Fruit fly (Drosophila melanogaster) whole organism, wandering third instar larva: ENCODE data around the gene CG5727.

Source experiments
- Dfd ChIP-seq: fragments of >200 bp; optimal IDR thresholded peaks from 2 replicates; lab custom pipeline; 2017; ENCODE audit warnings: missing biosample characterization, missing genetic modification characterization
- Jra ChIP-seq: sonication (Bioruptor generic); optimal IDR thresholded peaks from 2 replicates; lab custom pipeline; 2016; ENCODE audit warnings: missing biosample characterization, missing genetic modification characterization
- Mio ChIP-seq: sonication (Bioruptor generic); optimal IDR thresholded peaks from 2 replicates; lab custom pipeline; 2016; ENCODE audit warnings: missing biosample characterization, missing genetic modification characterization
- Myc ChIP-seq: fragments of >200 bp; optimal IDR thresholded peaks from 2 replicates; lab custom pipeline; 2017
- OdsH ChIP-seq: fragments of 200-800 bp; sonication (Bioruptor generic); optimal IDR thresholded peaks from 2 replicates; lab custom pipeline; 2016; ENCODE audit warnings: missing biosample characterization, mild to moderate bottlenecking, missing genetic modification characterization
- br ChIP-seq: fragments of 200-800 bp; sonication (Bioruptor generic); optimal IDR thresholded peaks from 2 replicates; lab custom pipeline; 2016; ENCODE audit warnings: missing biosample characterization, missing genetic modification characterization
- fru ChIP-seq: fragments of 200-800 bp; sonication (Bioruptor generic); optimal IDR thresholded peaks from 3 replicates; lab custom pipeline; 2016; ENCODE audit warnings: missing biosample characterization, mild to moderate bottlenecking, missing genetic modification characterization
- h ChIP-seq: fragments of 200-800 bp; sonication (Bioruptor generic); optimal IDR thresholded peaks from 3 replicates; lab custom pipeline; 2016; ENCODE audit warnings: missing biosample characterization, mild to moderate bottlenecking, missing genetic modification characterization
- pan ChIP-seq: fragments of >200 bp; optimal IDR thresholded peaks from 2 replicates; lab custom pipeline; 2017
- psq ChIP-seq: fragments of 200-800 bp; sonication (Bioruptor generic); optimal IDR thresholded peaks from 3 replicates; lab custom pipeline; 2017; ENCODE audit warnings: missing biosample characterization, mild to moderate bottlenecking, missing genetic modification characterization, moderate library complexity
- tai ChIP-seq: sonication (Bioruptor generic); optimal IDR thresholded peaks from 2 replicates; lab custom pipeline; 2016; ENCODE audit warnings: missing biosample characterization, missing genetic modification characterization
- woc ChIP-seq: sonication (Bioruptor generic); optimal IDR thresholded peaks from 2 replicates; lab custom pipeline; 2016; ENCODE audit warnings: missing biosample characterization, mild to moderate bottlenecking, missing genetic modification characterization

DNA sequence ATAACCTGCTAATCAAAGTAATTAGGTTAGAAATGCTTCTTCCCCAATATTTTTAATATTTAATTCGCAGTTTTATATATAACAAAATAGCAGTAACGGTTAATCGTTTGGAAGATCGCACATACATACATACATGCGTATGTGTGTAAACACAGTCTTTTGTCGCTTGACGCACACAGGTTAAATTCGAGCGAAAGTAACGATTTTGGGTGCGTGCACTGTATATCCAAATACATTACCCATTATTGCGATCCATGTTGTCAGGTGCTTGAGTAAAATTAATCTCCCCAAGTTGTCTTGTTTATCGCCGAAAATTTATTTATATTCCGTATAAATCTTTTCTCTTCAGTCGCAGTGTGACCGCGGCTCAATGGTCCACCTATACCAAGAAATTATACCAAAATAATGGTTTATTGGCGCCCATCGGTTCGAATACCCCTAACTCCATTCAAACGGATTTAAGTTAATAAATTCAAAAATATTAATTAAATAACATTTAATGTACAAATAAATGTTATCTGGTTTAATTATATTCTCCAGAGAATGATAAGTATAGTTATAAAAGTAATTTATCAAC is 6.5 kb downstream of the CG5727 start, which contains the start of gene CG34159:
- no peak for TF ChIP-seq h (GFP tag; lab: Kevin White, UChicago)
- TF ChIP-seq br, result no peak
- no peak for TF ChIP-seq psq
- TF ChIP-seq Myc (lab: Kevin White, UChicago), result no peak
- no peak for TF ChIP-seq fru (GFP tag; lab: Kevin White, UChicago)
- no peak for TF ChIP-seq woc (GFP tag; lab: Kevin White, UChicago)
- no peak for TF ChIP-seq Dfd (GFP tag; lab: Kevin White, UChicago)
- TF ChIP-seq tai, result no peak
- no peak for TF ChIP-seq pan (lab: Kevin White, UChicago)
- no peak for TF ChIP-seq Jra (GFP tag; lab: Kevin White, UChicago)
- no peak for TF ChIP-seq OdsH (GFP tag; lab: Kevin White, UChicago)
- TF ChIP-seq Mio (GFP tag; lab: Kevin White, UChicago), result no peak
